Fruit fly (Drosophila melanogaster): ENCODE results near the gene CG7567.

Gene CG7567

dm6 chr3R:29591481-29592138 lies 3.7 kb upstream of the CG7567 start, which contains the start of gene alph (continued):
- TF ChIP-seq CG16863 (GFP tag; optimal IDR thresholded peaks at IDR 0.05) (peak; percentile 93), CG11695 (GFP tag; IDR thresholded peaks at IDR 0.05) (no peak), sob (GFP tag; IDR thresholded peaks at IDR 0.05) (peak; percentile 54), CG18619 (GFP tag; optimal IDR thresholded peaks at IDR 0.05) (no peak), btn (GFP tag; optimal IDR thresholded peaks at IDR 0.05) (peak; percentile 46), Oaz (GFP tag; IDR thresholded peaks at IDR 0.05) (no peak), Bdp1 (GFP tag; optimal IDR thresholded peaks at IDR 0.05) (peak; percentile 26), HLHmδ (GFP tag; optimal IDR thresholded peaks at IDR 0.05) (no peak), Neu2 (GFP tag; optimal IDR thresholded peaks at IDR 0.05; ENCODE audit: borderline replicate concordance) (no peak), tup (GFP tag; optimal IDR thresholded peaks at IDR 0.05) (peak; percentile 0), dmrt99B (tag; optimal IDR thresholded peaks at IDR 0.05) (peak; percentile 4), CG5245 (GFP tag; optimal IDR thresholded peaks at IDR 0.05) (no peak), CG6791 (GFP tag; IDR thresholded peaks at IDR 0.05; ENCODE audit: partially characterized antibody) (peak; percentile 99), H15 (GFP tag; IDR thresholded peaks at IDR 0.05) (no peak), Ravus (GFP tag; IDR thresholded peaks at IDR 0.05) (no peak), CG12744 (GFP tag; optimal IDR thresholded peaks at IDR 0.05) (peak; percentile 17), bcd (GFP tag; optimal IDR thresholded peaks at IDR 0.05) (peak; percentile 27), gro (GFP tag; optimal IDR thresholded peaks at IDR 0.05) (no peak), CG11085 (GFP tag; IDR thresholded peaks at IDR 0.05) (no peak), lilli (GFP tag; optimal IDR thresholded peaks at IDR 0.05) (peak; percentile 51), knrl (GFP tag; IDR thresholded peaks at IDR 0.05; ENCODE audit: partially characterized antibody) (peak; percentile 98), Deaf1 (tag; optimal IDR thresholded peaks at IDR 0.05) (no peak), maf-S (GFP tag; optimal IDR thresholded peaks at IDR 0.05) (peak; percentile 19), crc (GFP tag; optimal IDR thresholded peaks at IDR 0.05) (no peak), Gsc (GFP tag; IDR thresholded peaks at IDR 0.05) (no peak), zf30C (GFP tag; optimal IDR thresholded peaks at IDR 0.05) (peak; percentile 89), Hr51 (GFP tag; optimal IDR thresholded peaks at IDR 0.05) (peak; percentile 19 to 33), Fer1 (GFP tag; optimal IDR thresholded peaks at IDR 0.05) (peak; percentile 22), CG8944 (GFP tag; optimal IDR thresholded peaks at IDR 0.05) (no peak), CG1832 (GFP tag; optimal IDR thresholded peaks at IDR 0.05) (no peak), Lim3 (GFP tag; IDR thresholded peaks at IDR 0.05) (no peak), B-H1 (GFP tag; IDR thresholded peaks at IDR 0.05) (no peak), vnd (GFP tag; IDR thresholded peaks at IDR 0.05; ENCODE audit: partially characterized antibody) (peak; percentile 98), CTCF (GFP tag; optimal IDR thresholded peaks at IDR 0.05) (peak; percentile 71), Rfx (GFP tag; IDR thresholded peaks at IDR 0.05) (peak; percentile 69), Poxn (GFP tag; IDR thresholded peaks at IDR 0.05) (no peak), CG13287 (GFP tag; IDR thresholded peaks at IDR 0.05; ENCODE audit: partially characterized antibody) (peak; percentile 98), CG1529 (GFP tag; optimal IDR thresholded peaks at IDR 0.05) (no peak), Nf-YA (GFP tag; IDR thresholded peaks at IDR 0.05) (no peak), pzg (GFP tag; optimal IDR thresholded peaks at IDR 0.05) (peak; percentile 92), CG7839 (tag; optimal IDR thresholded peaks at IDR 0.05) (peak; percentile 27), CG18262 (tag; optimal IDR thresholded peaks at IDR 0.05) (peak; percentile 26), Lhr (GFP tag; optimal IDR thresholded peaks at IDR 0.05) (peak; percentile 86), CG9609 (GFP tag; optimal IDR thresholded peaks at IDR 0.05) (peak; percentile 47), CG9437 (GFP tag; optimal IDR thresholded peaks at IDR 0.05) (peak; percentile 1), CG15514 (GFP tag; optimal IDR thresholded peaks at IDR 0.05) (peak; percentile 60), CG30431 (GFP tag; optimal IDR thresholded peaks at IDR 0.05) (no peak), CG4424 (GFP tag; optimal IDR thresholded peaks at IDR 0.05) (peak; percentile 18), CkIIα-i1 (GFP tag; IDR thresholded peaks at IDR 0.05) (no peak), ttk (GFP tag; IDR thresholded peaks at IDR 0.05) (no peak), tin (GFP tag; optimal IDR thresholded peaks at IDR 0.05) (peak; percentile 51)
